Worm (Caenorhabditis elegans) whole organism, late embryonic: ENCODE results near the gene K12H4.6.

ENCODE experiments used
- C08G9.2 ChIP-seq: sonication (generic microtip); optimal IDR thresholded peaks from 2 replicates; lab custom pipeline; 2016; ENCODE audit warnings: mild to moderate bottlenecking, missing genetic modification characterization, moderate library complexity, missing compliant biosample characterization
- C38D4.7 ChIP-seq: fragments of 200-800 bp; sonication (Bioruptor generic); optimal IDR thresholded peaks from 2 replicates; lab custom pipeline; 2018; ENCODE audit warnings: mild to moderate bottlenecking, missing genetic modification characterization, moderate library complexity, missing compliant biosample characterization
- K02D7.2 ChIP-seq: sonication (generic microtip); optimal IDR thresholded peaks from 2 replicates; lab custom pipeline; 2017; ENCODE audit warnings: mild to moderate bottlenecking, missing genetic modification characterization, missing compliant biosample characterization
- T23F11.4 ChIP-seq: fragments of 200-800 bp; sonication (Bioruptor generic); optimal IDR thresholded peaks from 2 replicates; lab custom pipeline; 2018; ENCODE audit warnings: mild to moderate bottlenecking, missing genetic modification characterization, missing compliant biosample characterization
- ceh-24 ChIP-seq: sonication (generic microtip); optimal IDR thresholded peaks from 2 replicates; lab custom pipeline; 2016; ENCODE audit warnings: mild to moderate bottlenecking, missing genetic modification characterization, missing compliant biosample characterization
- ceh-31 ChIP-seq: sonication (generic microtip); optimal IDR thresholded peaks from 2 replicates; lab custom pipeline; 2016; ENCODE audit warnings: missing genetic modification characterization, missing compliant biosample characterization
- ceh-45 ChIP-seq: fragments of 200-800 bp; sonication (Bioruptor generic); IDR thresholded peaks from 2 replicates; pipeline ENCODE4 v1.3.6; 2022; ENCODE audit warnings: missing genetic modification reagents, missing genetic modification characterization, missing compliant biosample characterization
- ceh-48 ChIP-seq: sonication (generic microtip); optimal IDR thresholded peaks from 2 replicates; lab custom pipeline; 2016; ENCODE audit warnings: missing genetic modification characterization, inconsistent platforms, missing compliant biosample characterization
- ceh-6 ChIP-seq: fragments of 200-800 bp; sonication (Bioruptor generic); optimal IDR thresholded peaks from 2 replicates; lab custom pipeline; 2018; ENCODE audit warnings: mild to moderate bottlenecking, missing genetic modification characterization, missing compliant biosample characterization
- ceh-9 ChIP-seq: sonication (generic microtip); optimal IDR thresholded peaks from 2 replicates; lab custom pipeline; 2016; ENCODE audit warnings: mild to moderate bottlenecking, missing genetic modification characterization, inconsistent platforms, missing compliant biosample characterization
- che-1 ChIP-seq: sonication (generic microtip); optimal IDR thresholded peaks from 2 replicates; lab custom pipeline; 2016; ENCODE audit warnings: mild to moderate bottlenecking, missing genetic modification characterization, missing compliant biosample characterization
- elt-2 ChIP-seq: sonication (generic microtip); optimal IDR thresholded peaks from 2 replicates; lab custom pipeline; 2016; ENCODE audit warnings: missing genetic modification reagents, missing genetic modification characterization, missing compliant biosample characterization
- elt-4 ChIP-seq: sonication (generic microtip); optimal IDR thresholded peaks from 2 replicates; lab custom pipeline; 2016; ENCODE audit warnings: missing genetic modification characterization, missing compliant biosample characterization
- hlh-15 ChIP-seq: sonication (generic microtip); optimal IDR thresholded peaks from 2 replicates; lab custom pipeline; 2016; ENCODE audit warnings: missing genetic modification characterization, missing compliant biosample characterization
- hlh-30 ChIP-seq: sonication (generic microtip); optimal IDR thresholded peaks from 2 replicates; lab custom pipeline; 2017; ENCODE audit warnings: antibody characterized with exemption, missing genetic modification characterization, missing compliant biosample characterization; ENCODE audit not compliant: insufficient read depth
- hlh-6 ChIP-seq: sonication (generic microtip); optimal IDR thresholded peaks from 2 replicates; lab custom pipeline; 2016; ENCODE audit warnings: missing genotype, missing genetic modification characterization, missing compliant biosample characterization
- hlh-8 ChIP-seq: sonication (generic microtip); optimal IDR thresholded peaks from 2 replicates; lab custom pipeline; 2016; ENCODE audit warnings: missing genotype, missing genetic modification characterization, missing compliant biosample characterization
- lin-11 ChIP-seq: fragments of 200-800 bp; sonication (Bioruptor generic); optimal IDR thresholded peaks from 2 replicates; lab custom pipeline; 2018; ENCODE audit warnings: mild to moderate bottlenecking, missing genetic modification characterization, missing compliant biosample characterization
- madf-2 ChIP-seq: sonication (generic microtip); optimal IDR thresholded peaks from 2 replicates; lab custom pipeline; 2017; ENCODE audit warnings: missing genetic modification characterization, missing compliant biosample characterization
- nfya-1 ChIP-seq: sonication (generic microtip); optimal IDR thresholded peaks from 2 replicates; lab custom pipeline; 2017; ENCODE audit warnings: missing genetic modification characterization, mild to moderate bottlenecking, missing compliant biosample characterization, antibody characterized with exemption, moderate library complexity
- nhr-11 ChIP-seq: fragments of 150-350 bp; optimal IDR thresholded peaks from 2 replicates; lab custom pipeline; 2014; ENCODE audit warnings: missing biosample characterization, missing genetic modification characterization
- nhr-232 ChIP-seq: sonication (generic microtip); optimal IDR thresholded peaks from 2 replicates; lab custom pipeline; 2016; ENCODE audit warnings: missing genetic modification characterization, missing compliant biosample characterization
- pax-1 ChIP-seq: fragments of 150-350 bp; optimal IDR thresholded peaks from 2 replicates; lab custom pipeline; 2014; ENCODE audit warnings: missing biosample characterization, missing genetic modification characterization
- pha-4 ChIP-seq: fragments of 150-350 bp; optimal IDR thresholded peaks from 2 replicates; lab custom pipeline; 2018; ENCODE audit warnings: missing biosample characterization, missing genetic modification reagents, missing genetic modification characterization
- pqm-1 ChIP-seq: sonication (generic microtip); optimal IDR thresholded peaks from 2 replicates; lab custom pipeline; 2016; ENCODE audit warnings: missing genetic modification characterization, missing compliant biosample characterization
- pros-1 ChIP-seq: fragments of 150-350 bp; optimal IDR thresholded peaks from 2 replicates; lab custom pipeline; 2014; ENCODE audit warnings: missing biosample characterization, missing genetic modification reagents, missing genetic modification characterization
- syd-9 ChIP-seq: sonication (generic microtip); optimal IDR thresholded peaks from 2 replicates; lab custom pipeline; 2016; ENCODE audit warnings: mild to moderate bottlenecking, missing genetic modification characterization, moderate library complexity, missing compliant biosample characterization
- tbx-2 ChIP-seq: sonication (generic microtip); optimal IDR thresholded peaks from 2 replicates; lab custom pipeline; 2016; ENCODE audit warnings: missing genetic modification characterization, missing compliant biosample characterization
- tbx-7 ChIP-seq: sonication (generic microtip); optimal IDR thresholded peaks from 2 replicates; lab custom pipeline; 2016; ENCODE audit warnings: missing genotype, missing genetic modification characterization, missing compliant biosample characterization
- unc-3 ChIP-seq, 2 experiments: fragments of 200-800 bp in 1 of 2; sonication (Bioruptor generic) in 1 of 2; sonication (generic microtip) in 1 of 2; conservative IDR thresholded peaks in 1 of 2; optimal IDR thresholded peaks in 1 of 2; 2 replicates each; pipeline versions ENCODE4 v1.3.6 to Lab custom; 2016 to 2022; ENCODE audit warnings: missing compliant biosample characterization in 2 of 2, missing genetic modification characterization in 2 of 2, missing genetic modification reagents in 1 of 2
- unc-55 ChIP-seq: sonication (generic microtip); optimal IDR thresholded peaks from 2 replicates; lab custom pipeline; 2017; ENCODE audit warnings: missing biosample characterization, missing genetic modification reagents, missing genetic modification characterization
- unc-86 ChIP-seq: sonication (generic microtip); optimal IDR thresholded peaks from 2 replicates; lab custom pipeline; 2016; ENCODE audit warnings: missing genetic modification characterization, missing compliant biosample characterization
- ztf-16 ChIP-seq: sonication (generic microtip); optimal IDR thresholded peaks from 2 replicates; lab custom pipeline; 2017; ENCODE audit warnings: missing genetic modification characterization, missing compliant biosample characterization

K12H4.6 gene

ce11 chrIII:8077180-8077579 lies 34.5 kb upstream of the K12H4.6 start:
- TF ChIP-seq hlh-8 (tag; lab: Kevin White, UChicago) (no peak), tbx-2 (tag; lab: Kevin White, UChicago) (no peak)

- TF ChIP-seq pha-4 (tag; lab: Kevin White, UChicago): no peak
- no peak for TF ChIP-seq ceh-31 (tag; lab: Kevin White, UChicago)
- no peak for TF ChIP-seq hlh-8 (tag; lab: Kevin White, UChicago)
- peak; percentile 72 for TF ChIP-seq pros-1 (tag; lab: Kevin White, UChicago)
- no peak for TF ChIP-seq pax-1 (tag; lab: Kevin White, UChicago)
- peak; percentile 32 for TF ChIP-seq ceh-6 (GFP tag; lab: Kevin White, UChicago)
These were observed 26.5 kb upstream of the K12H4.6 start for ce11 chrIII:8069206-8069605.

- TF ChIP-seq ceh-24 (tag; lab: Kevin White, UChicago) (no peak), lin-11 (tag; lab: Kevin White, UChicago) (no peak), nhr-11 (tag; lab: Kevin White, UChicago) (no peak), ceh-9 (tag; lab: Kevin White, UChicago) (no peak), tbx-7 (tag; lab: Kevin White, UChicago) (no peak), C38D4.7 (GFP tag; lab: Kevin White, UChicago) (no peak), elt-4 (tag; lab: Kevin White, UChicago) (no peak), ceh-48 (no peak), unc-3 (GFP tag; conservative IDR thresholded peaks at IDR 0.05; lab: Robert Waterston, UW) (no peak), unc-3 (tag; optimal IDR thresholded peaks at IDR 0.05; lab: Kevin White, UChicago) (no peak), unc-55 (no peak), ceh-31 (tag; lab: Kevin White, UChicago) (no peak), ztf-16 (tag; lab: Kevin White, UChicago) (no peak)
These were observed 25.1 kb upstream of the K12H4.6 start for ce11 chrIII:8067798-8068197.

DNA sequence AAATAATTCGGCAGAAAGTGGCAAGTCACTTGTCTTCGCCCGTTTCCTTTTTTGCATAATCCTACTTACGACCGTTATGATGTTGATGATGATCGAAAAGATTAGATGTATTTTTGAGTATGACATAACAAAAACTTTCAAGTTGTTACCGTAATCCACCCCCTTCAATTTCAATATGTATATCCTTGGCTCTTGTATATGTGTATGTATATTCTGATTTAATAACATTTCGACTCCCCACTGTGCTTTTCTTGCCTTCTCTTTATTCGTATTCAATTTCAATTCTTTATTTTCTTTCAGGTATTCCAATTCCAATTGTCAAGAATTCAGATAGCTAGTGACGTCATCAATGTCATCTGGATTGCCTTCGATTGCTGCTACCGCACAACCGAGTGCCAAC lies 24.3 kb upstream of the K12H4.6 start, which contains the start of gene pros-1:
Gene pros-1 (plus strand): TSS at position 301 of the 400 bp plus-strand sequence.
- TF ChIP-seq pqm-1 (tag; lab: Kevin White, UChicago): no peak
- no peak for TF ChIP-seq madf-2 (tag; lab: Kevin White, UChicago)
- no peak for TF ChIP-seq pax-1 (tag; lab: Kevin White, UChicago)
- no peak for TF ChIP-seq unc-3 (GFP tag; conservative IDR thresholded peaks at IDR 0.05; lab: Robert Waterston, UW)
- no peak for TF ChIP-seq unc-3 (tag; optimal IDR thresholded peaks at IDR 0.05; lab: Kevin White, UChicago)
- no peak for TF ChIP-seq T23F11.4 (GFP tag; lab: Kevin White, UChicago)
- no peak for TF ChIP-seq ztf-16 (tag; lab: Kevin White, UChicago)
- no peak for TF ChIP-seq nhr-11 (tag; lab: Kevin White, UChicago)
- TF ChIP-seq hlh-6 (tag; lab: Kevin White, UChicago): no peak
- TF ChIP-seq che-1 (tag; lab: Kevin White, UChicago): no peak
- no peak for TF ChIP-seq unc-86
- no peak for TF ChIP-seq pha-4 (tag; lab: Kevin White, UChicago)
- TF ChIP-seq hlh-30 (tag; lab: Kevin White, UChicago): no peak
- no peak for TF ChIP-seq ceh-9 (tag; lab: Kevin White, UChicago)
- TF ChIP-seq C08G9.2 (tag; lab: Kevin White, UChicago): no peak
- no peak for TF ChIP-seq elt-2
- TF ChIP-seq hlh-15 (tag; lab: Kevin White, UChicago): no peak
- TF ChIP-seq syd-9 (tag; lab: Kevin White, UChicago): no peak
- TF ChIP-seq hlh-8 (tag; lab: Kevin White, UChicago): no peak
- TF ChIP-seq nhr-232 (tag; lab: Kevin White, UChicago): no peak

- TF ChIP-seq lin-11 (tag; lab: Kevin White, UChicago) (no peak), pha-4 (tag; lab: Kevin White, UChicago) (no peak), nfya-1 (tag; lab: Kevin White, UChicago) (peak; percentile 90), K02D7.2 (tag; lab: Kevin White, UChicago) (no peak), ceh-45 (GFP tag; lab: Robert Waterston, UW) (no peak), C08G9.2 (tag; lab: Kevin White, UChicago) (no peak)
These were observed 22.4 kb upstream of the K12H4.6 start for ce11 chrIII:8065101-8065500.
